Fruit fly (Drosophila melanogaster): ENCODE data around the gene CG14011.
A peak's percentile ranks its signal among the peaks of the same experiment; 100 is the strongest.

Gene CG14011

dm6 chr2L:5610108-5610507 is 29.2 kb upstream of the CG14011 start:
- TF ChIP-seq croc (GFP tag; conservative IDR thresholded peaks at IDR 0.05), result 0 out of 3 replicates have a peak, but pooled peaks have one; percentile 15
- peak; percentile 69 for TF ChIP-seq CG4707 (GFP tag; optimal IDR thresholded peaks at IDR 0.05)
- TF ChIP-seq CG10543 (GFP tag; optimal IDR thresholded peaks at IDR 0.05), result no peak
- TF ChIP-seq zf30C (GFP tag; optimal IDR thresholded peaks at IDR 0.05), result no peak
- TF ChIP-seq Hr51 (GFP tag; optimal IDR thresholded peaks at IDR 0.05), result peak in 1 of 2 experiments; percentile 62
- 0 out of 2 replicates have a peak, but pooled peaks have one; percentile 3 for TF ChIP-seq dati (GFP tag; IDR thresholded peaks at IDR 0.05)
- no peak for TF ChIP-seq CG4730 (GFP tag; IDR thresholded peaks at IDR 0.05)
- no peak for TF ChIP-seq CG32767 (GFP tag; IDR thresholded peaks at IDR 0.05)
- peak; percentile 44; the same call in 1 of the 2 replicates for TF ChIP-seq ara (GFP tag; IDR thresholded peaks at IDR 0.05)
- peak; percentile 22 for TF ChIP-seq ems (GFP tag; optimal IDR thresholded peaks at IDR 0.05)
- peak; percentile 53 for TF ChIP-seq Sox102F (GFP tag; optimal IDR thresholded peaks at IDR 0.05)
- peak; percentile 20 for TF ChIP-seq fd102C (GFP tag; optimal IDR thresholded peaks at IDR 0.05)
- peak; percentile 5 for TF ChIP-seq Sox100B (GFP tag; optimal IDR thresholded peaks at IDR 0.05)
- TF ChIP-seq HmgZ (tag; optimal IDR thresholded peaks at IDR 0.05), result no peak
- peak; percentile 19 for TF ChIP-seq CG10147 (GFP tag; optimal IDR thresholded peaks at IDR 0.05)
- TF ChIP-seq CG12769 (tag; optimal IDR thresholded peaks at IDR 0.05), result no peak
- peak; percentile 45 for TF ChIP-seq lmd (GFP tag; IDR thresholded peaks at IDR 0.05)
- TF ChIP-seq CG18599 (GFP tag; optimal IDR thresholded peaks at IDR 0.05), result peak; percentile 48
- peak; percentile 2 for TF ChIP-seq CG3281 (GFP tag; optimal IDR thresholded peaks at IDR 0.05)
- TF ChIP-seq Sin3A (optimal IDR thresholded peaks at IDR 0.05), result no peak
- peak; percentile 60 for TF ChIP-seq lab (GFP tag; optimal IDR thresholded peaks at IDR 0.05)
- peak; percentile 24 for TF ChIP-seq CG6254 (GFP tag; optimal IDR thresholded peaks at IDR 0.05)
- 0 out of 2 replicates have a peak, but pooled peaks have one; percentile 20 for TF ChIP-seq ttk (GFP tag; IDR thresholded peaks at IDR 0.05)
- TF ChIP-seq oc (tag; optimal IDR thresholded peaks at IDR 0.05), result peak; percentile 15
- TF ChIP-seq dmrt11E (tag; optimal IDR thresholded peaks at IDR 0.05), result peak; percentile 47
- no peak for TF ChIP-seq Sry-δ (GFP tag; optimal IDR thresholded peaks at IDR 0.05)
- no peak for TF ChIP-seq caup (GFP tag; optimal IDR thresholded peaks at IDR 0.05; ENCODE audit: severe bottlenecking)
- TF ChIP-seq Med (GFP tag), result no peak
- TF ChIP-seq Fer3 (tag; optimal IDR thresholded peaks at IDR 0.05), result peak; percentile 20
- peak; percentile 58; the same call in 1 of the 3 replicates for TF ChIP-seq zfh1 (GFP tag; IDR thresholded peaks at IDR 0.05)
- peak; percentile 30; the same call in 1 of the 2 replicates for TF ChIP-seq sisA (GFP tag; IDR thresholded peaks at IDR 0.05)
- TF ChIP-seq sc (optimal IDR thresholded peaks at IDR 0.05), result no peak
- TF ChIP-seq sc (GFP tag; optimal IDR thresholded peaks at IDR 0.05), result peak; percentile 13
- TF ChIP-seq Ptx1 (GFP tag; IDR thresholded peaks at IDR 0.05), result peak; percentile 42
- peak; percentile 49 for TF ChIP-seq CG7839 (tag; optimal IDR thresholded peaks at IDR 0.05)
- TF ChIP-seq CG1603 (tag; optimal IDR thresholded peaks at IDR 0.05), result peak; percentile 62
- peak; percentile 9 for TF ChIP-seq run (tag; optimal IDR thresholded peaks at IDR 0.05)
- peak; percentile 38 for TF ChIP-seq Xbp1 (GFP tag; optimal IDR thresholded peaks at IDR 0.05)
- TF ChIP-seq Pdp1 (GFP tag; optimal IDR thresholded peaks at IDR 0.05), result no peak
- TF ChIP-seq CG8359 (GFP tag; optimal IDR thresholded peaks at IDR 0.05; ENCODE audit: borderline replicate concordance), result peak; percentile 54
- no peak for TF ChIP-seq rib (GFP tag; IDR thresholded peaks at IDR 0.05)
- peak; percentile 16 for TF ChIP-seq fd96Cb (tag; optimal IDR thresholded peaks at IDR 0.05)
- peak; percentile 39; the same call in 1 of the 2 replicates for TF ChIP-seq HLH3B (GFP tag; IDR thresholded peaks at IDR 0.05)
- TF ChIP-seq CG8089 (GFP tag; optimal IDR thresholded peaks at IDR 0.05), result no peak
- TF ChIP-seq CG10267 (tag; optimal IDR thresholded peaks at IDR 0.05), result peak; percentile 21
- TF ChIP-seq Camta (GFP tag; optimal IDR thresholded peaks at IDR 0.05), result no peak
- TF ChIP-seq Ada2b (GFP tag; IDR thresholded peaks at IDR 0.05), result peak; percentile 16; the same call in 1 of the 2 replicates
- TF ChIP-seq trem (tag; optimal IDR thresholded peaks at IDR 0.05), result peak; percentile 21
- 0 out of 3 replicates have a peak, but pooled peaks have one; percentile 50 for TF ChIP-seq dysf (GFP tag; IDR thresholded peaks at IDR 0.05)
